Fruit fly (Drosophila melanogaster) whole organism, embryonic: ENCODE results near the gene CG14230.

Experiments used
- BEAF-32 ChIP-seq: fragments of 200-800 bp; sonication (Bioruptor generic); optimal IDR thresholded peaks from 3 replicates; lab custom pipeline; 2017; ENCODE audit warnings: missing biosample characterization, missing genetic modification characterization, mild to moderate bottlenecking, moderate library complexity, missing genetic modification reagents
- Blimp-1 ChIP-seq: fragments of 200-800 bp; sonication (Bioruptor generic); optimal IDR thresholded peaks from 3 replicates; lab custom pipeline; 2018; ENCODE audit warnings: missing biosample characterization, missing genetic modification characterization, mild to moderate bottlenecking, moderate library complexity, missing genetic modification reagents
- C15 ChIP-seq: fragments of 200-800 bp; sonication (Bioruptor generic); IDR thresholded peaks from 3 replicates; pipeline ENCODE4 v1.3.6; 2022; ENCODE audit warnings: missing biosample characterization, missing genetic modification characterization
- CG10543 ChIP-seq: fragments of 200-800 bp; sonication (Bioruptor generic); optimal IDR thresholded peaks from 3 replicates; lab custom pipeline; 2017; ENCODE audit warnings: missing biosample characterization, mild to moderate bottlenecking, missing genetic modification characterization, moderate library complexity
- CG11504 ChIP-seq: fragments of 200-800 bp; sonication (Bioruptor generic); optimal IDR thresholded peaks from 3 replicates; lab custom pipeline; 2019; ENCODE audit warnings: missing biosample characterization, mild to moderate bottlenecking, missing genetic modification characterization, moderate library complexity
- CG12219 ChIP-seq: fragments of 200-800 bp; sonication (Bioruptor generic); optimal IDR thresholded peaks from 3 replicates; lab custom pipeline; 2018; ENCODE audit warnings: missing biosample characterization, mild to moderate bottlenecking, missing genetic modification characterization
- CG12391 ChIP-seq: fragments of 200-800 bp; sonication (Bioruptor generic); optimal IDR thresholded peaks from 3 replicates; lab custom pipeline; 2018; ENCODE audit warnings: missing biosample characterization, mild to moderate bottlenecking, missing genetic modification characterization, moderate library complexity
- CG15073 ChIP-seq: fragments of 200-800 bp; sonication (Bioruptor generic); optimal IDR thresholded peaks from 2 replicates; lab custom pipeline; 2016; ENCODE audit warnings: missing biosample characterization, missing genetic modification characterization
- CG18011 ChIP-seq: fragments of 200-800 bp; sonication (Bioruptor generic); optimal IDR thresholded peaks from 2 replicates; lab custom pipeline; 2017; ENCODE audit warnings: missing biosample characterization, missing genetic modification characterization, mild to moderate bottlenecking, moderate library complexity, missing genotype
- CG18619 ChIP-seq: fragments of 200-800 bp; sonication (Bioruptor generic); optimal IDR thresholded peaks from 3 replicates; lab custom pipeline; 2017; ENCODE audit warnings: missing biosample characterization, mild to moderate bottlenecking, missing genetic modification characterization
- CG3281 ChIP-seq: fragments of 200-800 bp; sonication (Bioruptor generic); optimal IDR thresholded peaks from 3 replicates; lab custom pipeline; 2017; ENCODE audit warnings: missing biosample characterization, mild to moderate bottlenecking, missing genetic modification characterization
- CG34376 ChIP-seq: fragments of 200-800 bp; sonication (Bioruptor generic); optimal IDR thresholded peaks from 2 replicates; lab custom pipeline; 2018; ENCODE audit warnings: missing biosample characterization, mild to moderate bottlenecking, missing genetic modification characterization
- CG4820 ChIP-seq: fragments of 200-800 bp; sonication (Bioruptor generic); optimal IDR thresholded peaks from 3 replicates; lab custom pipeline; 2016; ENCODE audit warnings: missing biosample characterization, missing genetic modification characterization
- CG6175 ChIP-seq: fragments of 200-800 bp; sonication (Bioruptor generic); IDR thresholded peaks from 3 replicates; pipeline ENCODE4 v1.3.6; 2022; ENCODE audit warnings: missing biosample characterization, missing genetic modification characterization
- D19A ChIP-seq: fragments of 200-800 bp; optimal IDR thresholded peaks from 3 replicates; lab custom pipeline; 2019; ENCODE audit warnings: missing biosample characterization, mild to moderate bottlenecking, missing genetic modification characterization, moderate library complexity
- Elba2 ChIP-seq: fragments of 200-800 bp; sonication (Bioruptor generic); optimal IDR thresholded peaks from 3 replicates; lab custom pipeline; 2016; ENCODE audit warnings: missing biosample characterization, missing genetic modification characterization
- Fer3 ChIP-seq: fragments of 200-800 bp; sonication (Bioruptor generic); optimal IDR thresholded peaks from 2 replicates; lab custom pipeline; 2018; ENCODE audit warnings: missing biosample characterization, mild to moderate bottlenecking, missing genetic modification characterization, moderate library complexity
- H2.0 ChIP-seq: fragments of 200-800 bp; sonication (Bioruptor generic); IDR thresholded peaks from 2 replicates; pipeline ENCODE4 v1.3.6; 2022; ENCODE audit warnings: missing biosample characterization, missing genetic modification characterization
- Hr51 ChIP-seq, 2 experiments: fragments of 200-800 bp; sonication (Bioruptor generic); optimal IDR thresholded peaks; 2 replicates in 1 of 2; 3 replicates in 1 of 2; lab custom pipeline; 2016 to 2018; ENCODE audit warnings: missing biosample characterization in 2 of 2, missing genetic modification characterization in 2 of 2, mild to moderate bottlenecking in 1 of 2, moderate library complexity in 1 of 2
- Mad ChIP-seq: fragments of 200-800 bp; sonication (Bioruptor generic); optimal IDR thresholded peaks from 2 replicates; lab custom pipeline; 2016; ENCODE audit warnings: missing biosample characterization, missing genetic modification characterization
- Mes4 ChIP-seq: fragments of 200-800 bp; sonication (Bioruptor generic); optimal IDR thresholded peaks from 2 replicates; lab custom pipeline; 2016; ENCODE audit warnings: missing biosample characterization, missing genetic modification characterization
- NC2β ChIP-seq: fragments of 200-800 bp; sonication (Bioruptor generic); optimal IDR thresholded peaks from 2 replicates; lab custom pipeline; 2016; ENCODE audit warnings: missing biosample characterization, missing genetic modification characterization
- NfI ChIP-seq: fragments of 200-800 bp; sonication (Bioruptor generic); optimal IDR thresholded peaks from 3 replicates; lab custom pipeline; 2018; ENCODE audit warnings: missing biosample characterization, mild to moderate bottlenecking, missing genetic modification characterization, moderate library complexity
- Opbp ChIP-seq: fragments of 200-800 bp; sonication (Bioruptor generic); IDR thresholded peaks from 3 replicates; pipeline ENCODE4 v1.3.6; 2022; ENCODE audit warnings: missing biosample characterization, missing genetic modification characterization; ENCODE audit not compliant: partially characterized antibody
- Rx ChIP-seq: fragments of 200-800 bp; sonication (Bioruptor generic); IDR thresholded peaks from 2 replicates; pipeline ENCODE4 v1.3.6; 2022; ENCODE audit warnings: missing biosample characterization, missing genetic modification characterization
- Six4 ChIP-seq: fragments of 200-800 bp; sonication (Bioruptor generic); optimal IDR thresholded peaks from 2 replicates; lab custom pipeline; 2016; ENCODE audit warnings: missing biosample characterization, missing genetic modification characterization
- Taf1 ChIP-seq: fragments of 200-800 bp; sonication (Bioruptor generic); IDR thresholded peaks from 2 replicates; pipeline ENCODE4 v1.3.6; 2022; ENCODE audit warnings: missing biosample characterization, missing genetic modification characterization
- al ChIP-seq: fragments of 200-800 bp; sonication (Bioruptor generic); IDR thresholded peaks from 2 replicates; pipeline ENCODE4 v1.3.6; 2022; ENCODE audit warnings: missing biosample characterization, missing genetic modification characterization
- chif ChIP-seq, 2 experiments: fragments of 200-800 bp; sonication (Bioruptor generic); optimal IDR thresholded peaks; 3 replicates each; lab custom pipeline; 2016; ENCODE audit warnings: missing biosample characterization in 2 of 2, missing genetic modification characterization in 2 of 2
- corto ChIP-seq: fragments of 200-800 bp; sonication (Bioruptor generic); optimal IDR thresholded peaks from 2 replicates; lab custom pipeline; 2016; ENCODE audit warnings: missing biosample characterization, mild to moderate bottlenecking, missing genetic modification characterization, moderate library complexity
- crp ChIP-seq, 2 experiments: fragments of 200-800 bp; sonication (Bioruptor generic); optimal IDR thresholded peaks; 2 replicates in 1 of 2; 3 replicates in 1 of 2; lab custom pipeline; 2017; ENCODE audit warnings: missing biosample characterization in 2 of 2, missing genetic modification characterization in 2 of 2, mild to moderate bottlenecking in 1 of 2, moderate library complexity in 1 of 2
- dimm ChIP-seq: fragments of 200-800 bp; sonication (Bioruptor generic); IDR thresholded peaks from 2 replicates; pipeline ENCODE4 v1.3.6; 2022; ENCODE audit warnings: missing biosample characterization, missing genetic modification characterization
- dpn ChIP-seq, 2 experiments: fragments of 200-800 bp; sonication (Bioruptor generic); optimal IDR thresholded peaks; 3 replicates each; lab custom pipeline; 2016; ENCODE audit warnings: missing biosample characterization in 2 of 2, missing genetic modification characterization in 2 of 2
- dysf ChIP-seq: fragments of 200-800 bp; sonication (Bioruptor generic); IDR thresholded peaks from 3 replicates; pipeline ENCODE4 v1.3.6; 2022; ENCODE audit warnings: missing biosample characterization, missing genetic modification characterization
- ems ChIP-seq: fragments of 200-800 bp; sonication (Bioruptor generic); optimal IDR thresholded peaks from 3 replicates; lab custom pipeline; 2016; ENCODE audit warnings: missing biosample characterization, missing genetic modification characterization
- fd96Cb ChIP-seq: fragments of 200-800 bp; sonication (Bioruptor generic); optimal IDR thresholded peaks from 2 replicates; lab custom pipeline; 2018; ENCODE audit warnings: missing biosample characterization, mild to moderate bottlenecking, missing genetic modification characterization, moderate library complexity
- ind ChIP-seq: fragments of 200-800 bp; sonication (Bioruptor generic); optimal IDR thresholded peaks from 3 replicates; lab custom pipeline; 2016; ENCODE audit warnings: missing biosample characterization, missing genetic modification characterization
- insv ChIP-seq, 2 experiments: fragments of 200-800 bp; sonication (Bioruptor generic); optimal IDR thresholded peaks; 3 replicates each; lab custom pipeline; 2016 to 2018; ENCODE audit warnings: missing biosample characterization in 2 of 2, missing genetic modification characterization in 2 of 2
- knrl ChIP-seq: fragments of 200-800 bp; sonication (Bioruptor generic); IDR thresholded peaks from 3 replicates; pipeline ENCODE4 v1.3.6; 2022; ENCODE audit warnings: missing biosample characterization, missing genetic modification characterization; ENCODE audit not compliant: partially characterized antibody
- pb ChIP-seq: fragments of 200-800 bp; sonication (Bioruptor generic); optimal IDR thresholded peaks from 3 replicates; lab custom pipeline; 2016; ENCODE audit warnings: missing biosample characterization, missing genetic modification characterization
- pita ChIP-seq: fragments of 200-800 bp; sonication (Bioruptor generic); optimal IDR thresholded peaks from 2 replicates; lab custom pipeline; 2017; ENCODE audit warnings: missing biosample characterization, mild to moderate bottlenecking, missing genetic modification characterization
- ranshi ChIP-seq: fragments of 200-800 bp; sonication (Bioruptor generic); IDR thresholded peaks from 2 replicates; pipeline ENCODE4 v1.3.6; 2022; ENCODE audit warnings: missing biosample characterization, missing genetic modification characterization
- rib ChIP-seq: fragments of 200-800 bp; sonication (Bioruptor generic); IDR thresholded peaks from 2 replicates; pipeline ENCODE4 v1.3.6; 2022; ENCODE audit warnings: missing biosample characterization, missing genetic modification characterization
- row ChIP-seq: fragments of 200-800 bp; sonication (Bioruptor generic); IDR thresholded peaks from 3 replicates; pipeline ENCODE4 v1.3.6; 2022; ENCODE audit warnings: missing biosample characterization, missing genetic modification characterization
- zen ChIP-seq: fragments of 200-800 bp; sonication (Bioruptor generic); optimal IDR thresholded peaks from 3 replicates; lab custom pipeline; 2018; ENCODE audit warnings: missing biosample characterization, mild to moderate bottlenecking, missing genetic modification characterization, moderate library complexity

CG14230 gene

dm6 chrX:19663196-19663858 lies 40.6 kb upstream of the CG14230 start (continued):
- TF ChIP-seq Mes4 (GFP tag; lab: Kevin White, UChicago) (no peak), CG15073 (GFP tag; lab: Kevin White, UChicago) (no peak), crp (GFP tag; optimal IDR thresholded peaks at IDR 0.05; lab: Kevin White, UChicago) (peak in 1 of 2 experiments; percentile 1), dpn (GFP tag; optimal IDR thresholded peaks at IDR 0.05; lab: Kevin White, UChicago) (peak; percentile 14 to 38), CG34376 (GFP tag; lab: Kevin White, UChicago) (peak; percentile 58), H2.0 (no peak), Rx (GFP tag; lab: Robert Waterston, UW) (no peak), CG6175 (GFP tag; lab: Robert Waterston, UW) (peak; percentile 94), CG12219 (GFP tag; lab: Kevin White, UChicago) (no peak), CG4820 (GFP tag; lab: Kevin White, UChicago) (peak; percentile 16), CG11504 (peak; percentile 53), CG18619 (peak; percentile 71), zen (tag; lab: Kevin White, UChicago) (peak; percentile 58), NfI (GFP tag; lab: Kevin White, UChicago) (peak; percentile 37), corto (GFP tag; lab: Kevin White, UChicago) (no peak), Taf1 (GFP tag; lab: Robert Waterston, UW) (no peak), CG3281 (peak; percentile 56), CG18011 (GFP tag; lab: Kevin White, UChicago) (no peak), NC2β (peak; percentile 23), D19A (tag; lab: Kevin White, UChicago) (peak; percentile 65), ind (GFP tag; lab: Kevin White, UChicago) (peak; percentile 37), insv (GFP tag; optimal IDR thresholded peaks at IDR 0.05; lab: Kevin White, UChicago) (no peak), Blimp-1 (no peak), CG12391 (tag; lab: Kevin White, UChicago) (peak; percentile 66), Hr51 (GFP tag; optimal IDR thresholded peaks at IDR 0.05; lab: Kevin White, UChicago) (peak in 1 of 2 experiments; percentile 49), pita (no peak), ems (no peak), fd96Cb (tag; lab: Kevin White, UChicago) (peak; percentile 37), dysf (peak; percentile 37; the same call in 1 of the 3 replicates), Mad (no peak), dimm (GFP tag; lab: Robert Waterston, UW) (no peak), Fer3 (tag; lab: Kevin White, UChicago) (peak; percentile 44), chif (GFP tag; optimal IDR thresholded peaks at IDR 0.05; lab: Kevin White, UChicago) (peak in 1 of 2 experiments; percentile 3), al (GFP tag; lab: Robert Waterston, UW) (no peak), pb (no peak), C15 (GFP tag; lab: Robert Waterston, UW) (no peak), row (GFP tag; lab: Robert Waterston, UW) (peak; percentile 71), BEAF-32 (no peak), knrl (no peak), Opbp (GFP tag; lab: Robert Waterston, UW) (no peak), Elba2 (GFP tag; lab: Kevin White, UChicago) (no peak), Six4 (GFP tag; lab: Kevin White, UChicago) (peak; percentile 41), ranshi (GFP tag; lab: Robert Waterston, UW) (0 out of 2 replicates have a peak, but pooled peaks have one; percentile 28), CG10543 (peak; percentile 24), rib (GFP tag; lab: Robert Waterston, UW) (no peak)
- TF ChIP-seq, all 482 proteins: peak for 143
